Fruit fly (Drosophila melanogaster) whole organism, embryonic: ENCODE results near the gene CG12560.

Experiments
- Antp ChIP-seq: fragments of 200-800 bp; sonication (Bioruptor generic); optimal IDR thresholded peaks from 3 replicates; lab custom pipeline; 2016; ENCODE audit warnings: missing biosample characterization, missing genetic modification characterization
- CG11504 ChIP-seq: fragments of 200-800 bp; sonication (Bioruptor generic); optimal IDR thresholded peaks from 3 replicates; lab custom pipeline; 2019; ENCODE audit warnings: missing biosample characterization, mild to moderate bottlenecking, missing genetic modification characterization, moderate library complexity
- CG2875 ChIP-seq: fragments of 200-800 bp; sonication (Bioruptor generic); optimal IDR thresholded peaks from 2 replicates; lab custom pipeline; 2017; ENCODE audit warnings: missing biosample characterization, mild to moderate bottlenecking, missing genetic modification characterization, missing genetic modification reagents
- CG32767 ChIP-seq: fragments of 200-800 bp; sonication (Bioruptor generic); IDR thresholded peaks from 2 replicates; pipeline ENCODE4 v1.3.6; 2022; ENCODE audit warnings: missing biosample characterization, missing genetic modification characterization
- CG42726 ChIP-seq: fragments of 200-800 bp; sonication (Bioruptor generic); IDR thresholded peaks from 2 replicates; pipeline ENCODE4 v1.3.6; 2022; ENCODE audit warnings: missing biosample characterization, missing genetic modification characterization; ENCODE audit not compliant: partially characterized antibody
- CG6854 ChIP-seq: fragments of 200-800 bp; sonication (Bioruptor generic); optimal IDR thresholded peaks from 3 replicates; lab custom pipeline; 2017; ENCODE audit warnings: missing biosample characterization, mild to moderate bottlenecking, missing genetic modification characterization
- Dip2 ChIP-seq: fragments of 200-800 bp; sonication (Bioruptor generic); IDR thresholded peaks from 2 replicates; pipeline ENCODE4 v1.3.6; 2022; ENCODE audit warnings: missing biosample characterization, missing genetic modification characterization
- Myb ChIP-seq: fragments of 200-800 bp; sonication (Bioruptor generic); optimal IDR thresholded peaks from 2 replicates; lab custom pipeline; 2016; ENCODE audit warnings: missing biosample characterization, missing genetic modification characterization
- crol ChIP-seq: fragments of 200-800 bp; sonication (Bioruptor generic); IDR thresholded peaks from 2 replicates; pipeline ENCODE4 v1.3.6; 2022; ENCODE audit warnings: missing biosample characterization, missing genetic modification characterization
- fd3F ChIP-seq: fragments of 200-800 bp; sonication (Bioruptor generic); optimal IDR thresholded peaks from 2 replicates; lab custom pipeline; 2018; ENCODE audit warnings: missing biosample characterization, mild to moderate bottlenecking, missing genetic modification characterization, moderate library complexity
- lmd ChIP-seq: fragments of 200-800 bp; sonication (Bioruptor generic); IDR thresholded peaks from 2 replicates; pipeline ENCODE4 v1.3.6; 2022; ENCODE audit warnings: missing biosample characterization, missing genetic modification characterization
- sug ChIP-seq: fragments of 200-800 bp; optimal IDR thresholded peaks from 2 replicates; lab custom pipeline; 2019; ENCODE audit warnings: missing biosample characterization, mild to moderate bottlenecking, missing genetic modification characterization, moderate library complexity

DNA sequence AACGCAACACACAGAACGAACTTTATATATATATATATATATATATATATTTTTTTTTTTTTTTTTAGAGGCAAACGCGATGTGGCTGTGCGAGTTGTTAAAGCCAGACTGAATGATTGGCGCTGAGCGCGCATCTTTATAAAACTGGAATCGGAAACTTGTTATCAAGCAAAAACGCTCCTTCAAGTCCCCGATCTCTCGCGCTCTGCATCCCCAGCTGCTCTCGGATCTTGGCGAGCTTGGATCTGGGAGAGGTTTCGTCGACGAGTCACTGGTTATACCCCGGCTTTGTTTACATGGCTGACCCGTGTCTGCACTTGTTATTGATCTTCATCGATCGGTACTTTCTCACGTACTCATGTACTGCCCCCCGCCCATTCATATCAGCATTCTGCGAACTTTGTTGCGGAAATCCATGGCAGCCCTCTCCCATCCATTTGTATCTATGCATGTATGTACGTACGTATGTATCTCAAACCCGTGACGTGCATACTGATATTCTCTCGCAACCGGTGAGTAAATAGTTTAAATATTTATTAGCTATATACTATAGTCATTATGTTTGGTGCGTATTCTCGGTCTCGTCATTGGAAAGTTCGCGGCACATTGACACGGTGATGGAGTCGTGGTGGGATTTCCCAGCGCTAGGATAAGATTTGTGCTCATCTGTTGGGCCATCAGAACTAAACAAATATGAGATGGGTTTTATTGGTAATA, 2.0 kb downstream of the CG12560 start, which contains the start of gene Spn28Dc:
- TF ChIP-seq Antp (GFP tag; lab: Kevin White, UChicago) (no peak), Myb (no peak), CG6854 (GFP tag; lab: Kevin White, UChicago) (no peak), CG11504 (tag; lab: Kevin White, UChicago) (no peak), sug (peak; percentile 15), lmd (GFP tag; lab: Robert Waterston, UW) (no peak), CG42726 (GFP tag; lab: Robert Waterston, UW) (no peak), crol (no peak), CG32767 (GFP tag; lab: Robert Waterston, UW) (no peak), Dip2 (GFP tag; lab: Robert Waterston, UW) (no peak), fd3F (GFP tag; lab: Kevin White, UChicago) (no peak), CG2875 (GFP tag; lab: Kevin White, UChicago) (no peak)
